Fruit fly (Drosophila melanogaster): ENCODE data around the gene CG44098.

CG44098 gene

DNA sequence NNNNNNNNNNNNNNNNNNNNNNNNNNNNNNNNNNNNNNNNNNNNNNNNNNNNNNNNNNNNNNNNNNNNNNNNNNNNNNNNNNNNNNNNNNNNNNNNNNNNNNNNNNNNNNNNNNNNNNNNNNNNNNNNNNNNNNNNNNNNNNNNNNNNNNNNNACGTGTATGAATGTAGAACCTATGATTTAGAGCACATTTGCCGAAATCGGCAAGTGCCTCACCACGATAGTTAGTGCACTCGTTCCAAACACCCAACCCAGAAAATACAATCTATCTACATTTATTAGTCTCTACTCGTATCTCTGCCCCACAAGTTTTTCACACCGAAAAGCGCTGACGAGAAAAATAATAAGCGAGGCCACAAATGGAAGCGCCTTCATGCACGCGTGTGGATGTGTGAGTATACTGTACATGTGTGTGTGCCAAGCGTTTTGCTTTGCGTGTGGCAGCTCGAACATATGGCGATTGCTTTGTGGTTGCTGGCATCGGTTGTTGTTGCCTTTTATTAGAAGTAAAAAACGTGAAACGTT, 31.2 kb upstream of the CG44098 start:
- no peak for TF ChIP-seq CG11696 (GFP tag; IDR thresholded peaks at IDR 0.05)
- TF ChIP-seq CG6791 (GFP tag; IDR thresholded peaks at IDR 0.05; ENCODE audit: partially characterized antibody): no peak
- no peak for TF ChIP-seq slp2 (GFP tag; optimal IDR thresholded peaks at IDR 0.05)
- TF ChIP-seq CG8290 (GFP tag; optimal IDR thresholded peaks at IDR 0.05): no peak
- TF ChIP-seq CG8290 (tag; optimal IDR thresholded peaks at IDR 0.05): peak in 1 of 2 experiments; percentile 50
- TF ChIP-seq CG30403 (GFP tag; optimal IDR thresholded peaks at IDR 0.05): peak; percentile 21
- TF ChIP-seq CG3281 (GFP tag; optimal IDR thresholded peaks at IDR 0.05): no peak
- TF ChIP-seq CG33557 (GFP tag; optimal IDR thresholded peaks at IDR 0.05): no peak
- no peak for TF ChIP-seq insv (GFP tag; optimal IDR thresholded peaks at IDR 0.05)
- TF ChIP-seq CG18476 (GFP tag; optimal IDR thresholded peaks at IDR 0.05): no peak
- no peak for TF ChIP-seq Myb (GFP tag; optimal IDR thresholded peaks at IDR 0.05)
- TF ChIP-seq sug (tag; optimal IDR thresholded peaks at IDR 0.05): peak; percentile 93
- TF ChIP-seq CG2199 (GFP tag; IDR thresholded peaks at IDR 0.05): peak; percentile 94
- TF ChIP-seq br (optimal IDR thresholded peaks at IDR 0.05): no peak
- TF ChIP-seq Hr51 (GFP tag; optimal IDR thresholded peaks at IDR 0.05): peak in 1 of 2 experiments; percentile 39
- no peak for TF ChIP-seq corto (GFP tag; optimal IDR thresholded peaks at IDR 0.05)
- peak; percentile 36 for TF ChIP-seq Lpt (GFP tag; optimal IDR thresholded peaks at IDR 0.05)
- TF ChIP-seq Ptx1 (GFP tag; IDR thresholded peaks at IDR 0.05): 0 out of 2 replicates have a peak, but pooled peaks have one; percentile 39
- no peak for TF ChIP-seq sc (optimal IDR thresholded peaks at IDR 0.05)
- no peak for TF ChIP-seq sc (GFP tag; optimal IDR thresholded peaks at IDR 0.05)
- no peak for TF ChIP-seq CG3838 (GFP tag; optimal IDR thresholded peaks at IDR 0.05)
- TF ChIP-seq crc (GFP tag; optimal IDR thresholded peaks at IDR 0.05): no peak
- TF ChIP-seq Xrp1 (GFP tag; IDR thresholded peaks at IDR 0.05): peak; percentile 48; the same call in 1 of the 2 replicates
- TF ChIP-seq zfh1 (GFP tag; IDR thresholded peaks at IDR 0.05): no peak
- TF ChIP-seq bowl (GFP tag; IDR thresholded peaks at IDR 0.05): no peak
- peak; percentile 26 for TF ChIP-seq lab (GFP tag; optimal IDR thresholded peaks at IDR 0.05)
- TF ChIP-seq zf30C (GFP tag; optimal IDR thresholded peaks at IDR 0.05): no peak
- TF ChIP-seq CG12219 (GFP tag; optimal IDR thresholded peaks at IDR 0.05): peak; percentile 28
- TF ChIP-seq CG33213 (GFP tag; optimal IDR thresholded peaks at IDR 0.05): no peak
- no peak for TF ChIP-seq CG6765 (GFP tag; optimal IDR thresholded peaks at IDR 0.05)
- peak; percentile 51 for TF ChIP-seq mirr (GFP tag; optimal IDR thresholded peaks at IDR 0.05)
- peak; percentile 52 for TF ChIP-seq unc-4 (GFP tag; IDR thresholded peaks at IDR 0.05; ENCODE audit: partially characterized antibody)
- TF ChIP-seq CG9727 (GFP tag; optimal IDR thresholded peaks at IDR 0.05): peak; percentile 8
- TF ChIP-seq fd96Cb (tag; optimal IDR thresholded peaks at IDR 0.05): no peak
- TF ChIP-seq CG1602 (GFP tag; optimal IDR thresholded peaks at IDR 0.05): no peak
- TF ChIP-seq CG10565 (GFP tag; optimal IDR thresholded peaks at IDR 0.05): no peak
- TF ChIP-seq Oaz (GFP tag; IDR thresholded peaks at IDR 0.05): no peak
- no peak for TF ChIP-seq klu (GFP tag; IDR thresholded peaks at IDR 0.05)
- no peak for TF ChIP-seq CG3065 (GFP tag; optimal IDR thresholded peaks at IDR 0.05)
- TF ChIP-seq CG1792 (GFP tag; optimal IDR thresholded peaks at IDR 0.05): no peak
- TF ChIP-seq dm (GFP tag; optimal IDR thresholded peaks at IDR 0.05): no peak
- no peak for TF ChIP-seq hkb (optimal IDR thresholded peaks at IDR 0.05)
- TF ChIP-seq hkb (GFP tag; IDR thresholded peaks at IDR 0.05): no peak
- TF ChIP-seq pho (GFP tag; optimal IDR thresholded peaks at IDR 0.05): no peak
- peak; percentile 41 for TF ChIP-seq lmd (GFP tag; IDR thresholded peaks at IDR 0.05)
- no peak for TF ChIP-seq Drgx (GFP tag; IDR thresholded peaks at IDR 0.05)
- TF ChIP-seq CG17328 (GFP tag; IDR thresholded peaks at IDR 0.05): no peak
- no peak for TF ChIP-seq slou (GFP tag; optimal IDR thresholded peaks at IDR 0.05)
- peak; percentile 44; the same call in 1 of the 3 replicates for TF ChIP-seq Doc3 (GFP tag; IDR thresholded peaks at IDR 0.05; ENCODE audit: partially characterized antibody)
- TF ChIP-seq CG31365 (tag; optimal IDR thresholded peaks at IDR 0.05): no peak
- no peak for TF ChIP-seq Opbp (GFP tag; IDR thresholded peaks at IDR 0.05; ENCODE audit: partially characterized antibody)
- TF ChIP-seq Trl (optimal IDR thresholded peaks at IDR 0.05): no peak
- TF ChIP-seq Trl (GFP tag; optimal IDR thresholded peaks at IDR 0.05): no peak
